Fruit fly (Drosophila melanogaster) whole organism, embryonic: ENCODE measurements around the gene Amun.

Experiments used
- ATbp ChIP-seq: fragments of 200-800 bp; sonication (Bioruptor generic); optimal IDR thresholded peaks from 2 replicates; lab custom pipeline; 2017; ENCODE audit warnings: missing biosample characterization, mild to moderate bottlenecking, missing genetic modification characterization, missing genetic modification reagents
- CG10979 ChIP-seq: fragments of 200-800 bp; sonication (Bioruptor generic); optimal IDR thresholded peaks from 2 replicates; lab custom pipeline; 2018; ENCODE audit warnings: missing biosample characterization, mild to moderate bottlenecking, missing genetic modification characterization, moderate library complexity
- CG12942 ChIP-seq: fragments of 200-800 bp; sonication (Bioruptor generic); optimal IDR thresholded peaks from 3 replicates; lab custom pipeline; 2016; ENCODE audit warnings: missing biosample characterization, missing genetic modification characterization
- CG13424 ChIP-seq: fragments of 200-800 bp; sonication (Bioruptor generic); optimal IDR thresholded peaks from 2 replicates; lab custom pipeline; 2019; ENCODE audit warnings: missing biosample characterization, mild to moderate bottlenecking, missing genetic modification characterization, moderate library complexity
- CG13775 ChIP-seq: fragments of 200-800 bp; sonication (Bioruptor generic); optimal IDR thresholded peaks from 3 replicates; lab custom pipeline; 2017; ENCODE audit warnings: missing biosample characterization, mild to moderate bottlenecking, missing genetic modification characterization
- CG15601 ChIP-seq: fragments of 200-800 bp; sonication (Bioruptor generic); optimal IDR thresholded peaks from 3 replicates; lab custom pipeline; 2019; ENCODE audit warnings: missing biosample characterization, mild to moderate bottlenecking, missing genetic modification characterization, moderate library complexity
- CG1602 ChIP-seq: fragments of 200-800 bp; sonication (Bioruptor generic); optimal IDR thresholded peaks from 3 replicates; lab custom pipeline; 2016; ENCODE audit warnings: missing biosample characterization, missing genetic modification characterization
- CG16863 ChIP-seq: fragments of 200-800 bp; sonication (Bioruptor generic); optimal IDR thresholded peaks from 3 replicates; lab custom pipeline; 2016; ENCODE audit warnings: missing biosample characterization, missing genetic modification characterization
- CG2678 ChIP-seq: fragments of 200-800 bp; sonication (Bioruptor generic); optimal IDR thresholded peaks from 3 replicates; lab custom pipeline; 2019; ENCODE audit warnings: missing biosample characterization, mild to moderate bottlenecking, missing genetic modification characterization, moderate library complexity
- CG2712 ChIP-seq: fragments of 200-800 bp; optimal IDR thresholded peaks from 3 replicates; lab custom pipeline; 2019; ENCODE audit warnings: missing biosample characterization, mild to moderate bottlenecking, missing genetic modification characterization, moderate library complexity
- CG30431 ChIP-seq: fragments of 200-800 bp; sonication (Bioruptor generic); optimal IDR thresholded peaks from 2 replicates; lab custom pipeline; 2017; ENCODE audit warnings: missing biosample characterization, missing genetic modification characterization
- CG3281 ChIP-seq: fragments of 200-800 bp; sonication (Bioruptor generic); optimal IDR thresholded peaks from 3 replicates; lab custom pipeline; 2017; ENCODE audit warnings: missing biosample characterization, mild to moderate bottlenecking, missing genetic modification characterization
- CG4328 ChIP-seq: fragments of 200-800 bp; sonication (Bioruptor generic); optimal IDR thresholded peaks from 3 replicates; lab custom pipeline; 2017; ENCODE audit warnings: missing biosample characterization, missing genetic modification reagents, missing genetic modification characterization
- CG5180 ChIP-seq: fragments of 200-800 bp; sonication (Bioruptor generic); optimal IDR thresholded peaks from 3 replicates; lab custom pipeline; 2017; ENCODE audit warnings: missing biosample characterization, missing genetic modification characterization, mild to moderate bottlenecking, moderate library complexity, missing genetic modification reagents
- CG7786 ChIP-seq: fragments of 200-800 bp; sonication (Bioruptor generic); optimal IDR thresholded peaks from 2 replicates; lab custom pipeline; 2016; ENCODE audit warnings: missing biosample characterization, missing genetic modification characterization
- Dek ChIP-seq: fragments of 200-800 bp; sonication (Bioruptor generic); optimal IDR thresholded peaks from 3 replicates; lab custom pipeline; 2019; ENCODE audit warnings: missing biosample characterization, mild to moderate bottlenecking, missing genetic modification characterization, moderate library complexity
- Dip3 ChIP-seq: fragments of 200-800 bp; sonication (Bioruptor generic); optimal IDR thresholded peaks from 3 replicates; lab custom pipeline; 2016; ENCODE audit warnings: missing biosample characterization, missing genetic modification characterization
- Fer3 ChIP-seq: fragments of 200-800 bp; sonication (Bioruptor generic); optimal IDR thresholded peaks from 2 replicates; lab custom pipeline; 2018; ENCODE audit warnings: missing biosample characterization, mild to moderate bottlenecking, missing genetic modification characterization, moderate library complexity
- Hand ChIP-seq: fragments of 200-800 bp; sonication (Bioruptor generic); optimal IDR thresholded peaks from 2 replicates; lab custom pipeline; 2017; ENCODE audit warnings: mild to moderate bottlenecking, missing biosample characterization, missing genetic modification reagents, missing genetic modification characterization
- Lhr ChIP-seq: fragments of 200-800 bp; sonication (Bioruptor generic); optimal IDR thresholded peaks from 3 replicates; lab custom pipeline; 2017; ENCODE audit warnings: mild to moderate bottlenecking, missing biosample characterization, missing genetic modification reagents, missing genetic modification characterization
- Max ChIP-seq: fragments of 200-800 bp; sonication (Bioruptor generic); optimal IDR thresholded peaks from 2 replicates; lab custom pipeline; 2016; ENCODE audit warnings: missing biosample characterization, mild to moderate bottlenecking, missing genetic modification characterization
- NC2α ChIP-seq: fragments of 200-800 bp; sonication (Bioruptor generic); optimal IDR thresholded peaks from 2 replicates; lab custom pipeline; 2016; ENCODE audit warnings: missing biosample characterization, missing genetic modification characterization
- Oaz ChIP-seq: fragments of 200-800 bp; sonication (Bioruptor generic); IDR thresholded peaks from 2 replicates; pipeline ENCODE4 v1.3.6; 2022; ENCODE audit warnings: missing biosample characterization, missing genetic modification characterization
- Oli ChIP-seq: fragments of 200-800 bp; sonication (Bioruptor generic); optimal IDR thresholded peaks from 2 replicates; lab custom pipeline; 2018; ENCODE audit warnings: missing biosample characterization, mild to moderate bottlenecking, missing genetic modification characterization, moderate library complexity
- Opbp ChIP-seq: fragments of 200-800 bp; sonication (Bioruptor generic); IDR thresholded peaks from 3 replicates; pipeline ENCODE4 v1.3.6; 2022; ENCODE audit warnings: missing biosample characterization, missing genetic modification characterization; ENCODE audit not compliant: partially characterized antibody
- Pdp1 ChIP-seq, 2 experiments: fragments of 200-800 bp; sonication (Bioruptor generic); optimal IDR thresholded peaks; 3 replicates each; lab custom pipeline; 2016; ENCODE audit warnings: missing biosample characterization in 2 of 2, missing genetic modification characterization in 2 of 2, mild to moderate bottlenecking in 1 of 2, moderate library complexity in 1 of 2
- Ptx1 ChIP-seq: fragments of 200-800 bp; sonication (Bioruptor generic); IDR thresholded peaks from 2 replicates; pipeline ENCODE4 v1.3.6; 2022; ENCODE audit warnings: missing biosample characterization, missing genetic modification characterization
- YL-1 ChIP-seq: fragments of 200-800 bp; sonication (Bioruptor generic); optimal IDR thresholded peaks from 3 replicates; lab custom pipeline; 2017; ENCODE audit warnings: missing biosample characterization, mild to moderate bottlenecking, missing genetic modification characterization
- aop ChIP-seq: fragments of 200-800 bp; sonication (Bioruptor generic); IDR thresholded peaks from 2 replicates; pipeline ENCODE4 v1.3.6; 2022; ENCODE audit warnings: missing biosample characterization, missing genetic modification characterization
- dm ChIP-seq: fragments of 200-800 bp; sonication (Bioruptor generic); optimal IDR thresholded peaks from 3 replicates; lab custom pipeline; 2016; ENCODE audit warnings: missing biosample characterization, missing genetic modification characterization
- gro ChIP-seq: fragments of 200-800 bp; sonication (Bioruptor generic); optimal IDR thresholded peaks from 2 replicates; lab custom pipeline; 2016; ENCODE audit warnings: missing biosample characterization, missing genetic modification characterization
- gsb-n ChIP-seq: fragments of 200-800 bp; sonication (Bioruptor generic); optimal IDR thresholded peaks from 3 replicates; lab custom pipeline; 2018; ENCODE audit warnings: missing biosample characterization, mild to moderate bottlenecking, missing genetic modification characterization
- her ChIP-seq: fragments of 200-800 bp; sonication (Bioruptor generic); optimal IDR thresholded peaks from 2 replicates; lab custom pipeline; 2016; ENCODE audit warnings: missing biosample characterization, missing genetic modification characterization
- ind ChIP-seq: fragments of 200-800 bp; sonication (Bioruptor generic); optimal IDR thresholded peaks from 3 replicates; lab custom pipeline; 2016; ENCODE audit warnings: missing biosample characterization, missing genetic modification characterization
- insv ChIP-seq, 2 experiments: fragments of 200-800 bp; sonication (Bioruptor generic); optimal IDR thresholded peaks; 3 replicates each; lab custom pipeline; 2016 to 2018; ENCODE audit warnings: missing biosample characterization in 2 of 2, missing genetic modification characterization in 2 of 2
- luna ChIP-seq: fragments of 200-800 bp; sonication (Bioruptor generic); optimal IDR thresholded peaks from 2 replicates; lab custom pipeline; 2016; ENCODE audit warnings: missing biosample characterization, missing genetic modification characterization
- mirr ChIP-seq: fragments of 200-800 bp; sonication (Bioruptor generic); optimal IDR thresholded peaks from 3 replicates; lab custom pipeline; 2018; ENCODE audit warnings: missing biosample characterization, mild to moderate bottlenecking, missing genetic modification characterization
- nmo ChIP-seq: fragments of 200-800 bp; sonication (Bioruptor generic); optimal IDR thresholded peaks from 2 replicates; lab custom pipeline; 2018; ENCODE audit warnings: missing biosample characterization, mild to moderate bottlenecking, missing genetic modification characterization, moderate library complexity
- p53 ChIP-seq: fragments of 200-800 bp; sonication (Bioruptor generic); optimal IDR thresholded peaks from 2 replicates; lab custom pipeline; 2016; ENCODE audit warnings: missing biosample characterization, missing genetic modification characterization
- pb ChIP-seq: fragments of 200-800 bp; sonication (Bioruptor generic); optimal IDR thresholded peaks from 3 replicates; lab custom pipeline; 2016; ENCODE audit warnings: missing biosample characterization, missing genetic modification characterization
- ranshi ChIP-seq: fragments of 200-800 bp; sonication (Bioruptor generic); IDR thresholded peaks from 2 replicates; pipeline ENCODE4 v1.3.6; 2022; ENCODE audit warnings: missing biosample characterization, missing genetic modification characterization
- rib ChIP-seq: fragments of 200-800 bp; sonication (Bioruptor generic); IDR thresholded peaks from 2 replicates; pipeline ENCODE4 v1.3.6; 2022; ENCODE audit warnings: missing biosample characterization, missing genetic modification characterization
- salm ChIP-seq: fragments of 200-800 bp; sonication (Bioruptor generic); optimal IDR thresholded peaks from 2 replicates; lab custom pipeline; 2018; ENCODE audit warnings: missing biosample characterization, mild to moderate bottlenecking, missing genetic modification characterization
- sim ChIP-seq: fragments of 200-800 bp; sonication (Bioruptor generic); IDR thresholded peaks from 2 replicates; pipeline ENCODE4 v1.3.6; 2022; ENCODE audit warnings: missing biosample characterization, missing genetic modification characterization
- tll ChIP-seq, 2 experiments: fragments of 200-800 bp in 1 of 2; fragments of >200 bp in 1 of 2; sonication (Bioruptor generic) in 1 of 2; optimal IDR thresholded peaks; 2 replicates each; lab custom pipeline; 2017 to 2019; ENCODE audit warnings: missing biosample characterization in 2 of 2, missing genetic modification characterization in 2 of 2, mild to moderate bottlenecking in 1 of 2, moderate library complexity in 1 of 2
- unpg ChIP-seq: fragments of 200-800 bp; sonication (Bioruptor generic); optimal IDR thresholded peaks from 3 replicates; lab custom pipeline; 2018; ENCODE audit warnings: missing biosample characterization, mild to moderate bottlenecking, missing genetic modification characterization, moderate library complexity
- wdn ChIP-seq: fragments of 200-800 bp; sonication (Bioruptor generic); IDR thresholded peaks from 2 replicates; pipeline ENCODE4 v1.3.6; 2022; ENCODE audit warnings: missing biosample characterization, missing genetic modification characterization
- zen2 ChIP-seq: fragments of 200-800 bp; sonication (Bioruptor generic); IDR thresholded peaks from 3 replicates; pipeline ENCODE4 v1.3.6; 2022; ENCODE audit warnings: missing biosample characterization, missing genetic modification characterization; ENCODE audit not compliant: partially characterized antibody

Gene Amun

dm6 chrX:11709799-11710720 lies 5.3 kb downstream of the Amun start, which contains the start of gene FucT6 (continued):
- no peak for TF ChIP-seq mirr (GFP tag; lab: Kevin White, UChicago)
- TF ChIP-seq Max: peak; percentile 5
- TF ChIP-seq Hand (GFP tag; lab: Kevin White, UChicago): no peak
- TF ChIP-seq luna (GFP tag; lab: Kevin White, UChicago): no peak
- peak; percentile 39 for TF ChIP-seq Lhr (GFP tag; lab: Kevin White, UChicago)
- no peak for TF ChIP-seq gsb-n (tag; lab: Kevin White, UChicago)
- no peak for TF ChIP-seq Dip3 (GFP tag; lab: Kevin White, UChicago)
- TF ChIP-seq CG7786 (GFP tag; lab: Kevin White, UChicago): no peak
- no peak for TF ChIP-seq nmo (GFP tag; lab: Kevin White, UChicago)
- TF ChIP-seq Oli: no peak
- TF ChIP-seq p53: no peak
- peak in 1 of 2 experiments; percentile 67 for TF ChIP-seq Pdp1 (GFP tag; optimal IDR thresholded peaks at IDR 0.05; lab: Kevin White, UChicago)
- no peak for TF ChIP-seq unpg (GFP tag; lab: Kevin White, UChicago)
- TF ChIP-seq YL-1 (GFP tag; lab: Kevin White, UChicago): peak; percentile 45
- TF ChIP-seq tll (GFP tag; optimal IDR thresholded peaks at IDR 0.05; lab: Kevin White, UChicago): no peak
- no peak for TF ChIP-seq CG4328 (GFP tag; lab: Kevin White, UChicago)
- TF ChIP-seq gro: no peak
- no peak for TF ChIP-seq CG30431 (GFP tag; lab: Kevin White, UChicago)
- TF ChIP-seq CG1602 (GFP tag; lab: Kevin White, UChicago): no peak
- TF ChIP-seq sim: no peak
- TF ChIP-seq ATbp (GFP tag; lab: Kevin White, UChicago): peak; percentile 33
- peak; percentile 9 for TF ChIP-seq her (GFP tag; lab: Kevin White, UChicago)
- TF ChIP-seq CG12942 (GFP tag; lab: Kevin White, UChicago): no peak
- TF ChIP-seq ranshi: 0 out of 2 replicates have a peak, but pooled peaks have one; percentile 21
- no peak for TF ChIP-seq Dek (tag; lab: Kevin White, UChicago)
- TF ChIP-seq CG15601 (tag; lab: Kevin White, UChicago): peak; percentile 13
- peak; percentile 92 for TF ChIP-seq Opbp (GFP tag; lab: Robert Waterston, UW)
- peak; percentile 1 for TF ChIP-seq CG13424 (tag; lab: Kevin White, UChicago)
- peak; percentile 20 for TF ChIP-seq dm
- TF ChIP-seq wdn (GFP tag; lab: Robert Waterston, UW): no peak
- TF ChIP-seq ind: no peak
- no peak for TF ChIP-seq Oaz (GFP tag; lab: Robert Waterston, UW)
- TF ChIP-seq CG2712 (tag; lab: Kevin White, UChicago): peak; percentile 2
- TF ChIP-seq CG2678: no peak
- no peak for TF ChIP-seq pb (GFP tag; lab: Kevin White, UChicago)
- peak; percentile 21 for TF ChIP-seq CG3281 (GFP tag; lab: Kevin White, UChicago)
- no peak for TF ChIP-seq Fer3 (tag; lab: Kevin White, UChicago)
- TF ChIP-seq CG5180 (GFP tag; lab: Kevin White, UChicago): no peak
- no peak for TF ChIP-seq NC2α
- 0 out of 2 replicates have a peak, but pooled peaks have one; percentile 14 for TF ChIP-seq Ptx1
- no peak for TF ChIP-seq insv (GFP tag; optimal IDR thresholded peaks at IDR 0.05; lab: Kevin White, UChicago)
- TF ChIP-seq salm: no peak
- TF ChIP-seq rib: no peak
- peak; percentile 76 for TF ChIP-seq zen2
- TF ChIP-seq CG16863 (GFP tag; lab: Kevin White, UChicago): no peak
- peak; percentile 9 for TF ChIP-seq CG13775 (GFP tag; lab: Kevin White, UChicago)
- no peak for TF ChIP-seq CG10979 (tag; lab: Kevin White, UChicago)
- TF ChIP-seq aop (GFP tag; lab: Robert Waterston, UW): no peak
